Worm (Caenorhabditis elegans) whole organism, L1 larva: ENCODE measurements around the gene C09B8.3.

Source experiments
- ama-1 ChIP-seq: fragments of 150-350 bp; optimal IDR thresholded peaks from 2 replicates; lab custom pipeline; 2014
- fkh-10 ChIP-seq: sonication (generic microtip); optimal IDR thresholded peaks from 2 replicates; lab custom pipeline; 2017; ENCODE audit warnings: missing biosample characterization, missing genetic modification reagents, missing genetic modification characterization
- fos-1 ChIP-seq: fragments of 150-350 bp; optimal IDR thresholded peaks from 2 replicates; lab custom pipeline; 2014; ENCODE audit warnings: missing biosample characterization, missing genetic modification characterization
- lin-13 ChIP-seq: fragments of 150-350 bp; optimal IDR thresholded peaks from 2 replicates; lab custom pipeline; 2014; ENCODE audit warnings: missing biosample characterization, missing genetic modification reagents, missing genetic modification characterization
- lin-39 ChIP-seq: fragments of 150-350 bp; optimal IDR thresholded peaks from 2 replicates; lab custom pipeline; 2014; ENCODE audit warnings: missing biosample characterization, missing genetic modification reagents, missing genetic modification characterization
- nhr-11 ChIP-seq: fragments of 150-350 bp; optimal IDR thresholded peaks from 2 replicates; lab custom pipeline; 2014; ENCODE audit warnings: missing biosample characterization, missing genetic modification characterization
- nhr-76 ChIP-seq: sonication (generic microtip); optimal IDR thresholded peaks from 2 replicates; lab custom pipeline; 2017; ENCODE audit warnings: missing biosample characterization, missing genetic modification characterization
- pqm-1 ChIP-seq: sonication (generic microtip); optimal IDR thresholded peaks from 3 replicates; lab custom pipeline; 2017; ENCODE audit warnings: missing biosample characterization, missing genetic modification characterization
- unc-62 ChIP-seq: fragments of 150-350 bp; optimal IDR thresholded peaks from 2 replicates; lab custom pipeline; 2014; ENCODE audit warnings: missing biosample characterization, missing genetic modification reagents, missing genetic modification characterization

DNA sequence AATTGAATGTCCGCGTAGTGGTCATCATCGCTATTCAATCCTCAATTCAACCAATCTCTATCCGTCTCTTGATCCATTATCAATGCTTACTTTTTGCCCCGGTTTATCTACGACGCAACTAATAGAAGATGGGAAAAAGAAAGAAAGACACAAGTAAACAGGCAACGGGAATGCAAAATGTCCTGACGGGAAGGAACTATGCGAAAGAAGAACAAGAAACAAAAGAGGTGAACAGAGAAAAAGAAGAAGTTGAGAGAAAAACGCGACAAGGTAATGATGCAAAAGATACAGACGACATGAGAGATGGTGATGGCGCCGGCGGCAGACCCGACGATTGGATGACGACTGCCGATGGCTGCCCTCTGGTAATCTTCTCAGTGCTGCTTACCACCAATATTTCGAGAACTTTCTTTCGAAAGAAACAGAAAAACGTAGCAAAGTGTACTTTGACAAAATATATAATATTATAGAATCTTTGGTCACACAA, 31.6 kb upstream of the C09B8.3 start:
- TF ChIP-seq lin-13 (GFP tag; lab: Kevin White, UChicago) (peak; percentile 31), lin-39 (tag; lab: Kevin White, UChicago) (no peak), fos-1 (tag; lab: Kevin White, UChicago) (peak; percentile 35), fkh-10 (no peak), unc-62 (GFP tag; lab: Kevin White, UChicago) (no peak), nhr-76 (no peak), nhr-11 (tag; lab: Kevin White, UChicago) (no peak), ama-1 (no peak), pqm-1 (tag; lab: Kevin White, UChicago) (no peak)
